Fruit fly (Drosophila melanogaster): Measurements from ENCODE around the gene hoe2.

DNA sequence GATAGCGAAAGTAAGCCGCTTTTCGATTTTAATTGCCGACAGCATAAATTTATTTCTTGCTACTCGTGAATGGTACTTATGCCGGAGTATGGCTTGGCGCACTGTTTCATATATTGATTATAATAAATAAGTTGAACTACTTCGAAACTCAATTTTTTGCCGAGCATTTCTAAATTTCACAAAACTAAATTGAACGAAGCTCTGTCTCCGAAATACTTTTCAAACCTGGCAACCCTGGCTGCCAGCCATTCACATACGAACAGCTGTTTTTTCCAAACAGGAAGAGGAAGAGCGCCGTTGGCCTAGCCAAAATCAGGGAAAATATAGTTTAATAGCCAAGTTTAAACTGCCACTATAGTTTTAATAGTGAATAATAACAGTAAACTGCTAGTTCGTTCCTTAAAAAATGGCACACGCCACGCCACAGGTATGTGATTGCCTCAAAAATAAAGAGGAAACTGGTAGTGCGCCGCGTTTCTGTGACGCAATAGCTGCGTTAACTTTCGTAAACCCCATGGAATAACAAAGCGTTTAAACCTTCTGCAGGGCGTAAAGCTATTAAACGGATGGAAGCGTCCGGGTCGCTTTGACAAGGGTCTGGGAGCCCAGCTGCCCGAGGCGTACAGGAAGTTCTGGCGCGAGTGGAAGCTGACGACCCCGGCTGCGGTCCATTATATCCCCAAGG is 37.6 kb upstream of the hoe2 start, which contains the start of gene mRpL28:
- TF ChIP-seq CG8301 (tag; optimal IDR thresholded peaks at IDR 0.05) (no peak), CG4496 (GFP tag; IDR thresholded peaks at IDR 0.05) (0 out of 3 replicates have a peak, but pooled peaks have one; percentile 24), gl (tag; optimal IDR thresholded peaks at IDR 0.05) (no peak), CG32121 (GFP tag; IDR thresholded peaks at IDR 0.05) (no peak), Pif1A (GFP tag; optimal IDR thresholded peaks at IDR 0.05) (no peak)

All from whole organism, pupa.